Fruit fly (Drosophila melanogaster) whole organism, wandering third instar larva: ENCODE results near the gene CG32388.

Experiments
- Abd-B ChIP-seq: fragments of >200 bp; optimal IDR thresholded peaks from 2 replicates; lab custom pipeline; 2017; ENCODE audit warnings: missing biosample characterization, missing genetic modification characterization
- Dif ChIP-seq: fragments of 200-275, 200-300 bp; sonication (Bioruptor generic); optimal IDR thresholded peaks from 2 replicates; lab custom pipeline; 2018; ENCODE audit warnings: missing biosample characterization, missing genetic modification characterization; ENCODE audit not compliant: partially characterized antibody
- HLH106 ChIP-seq: fragments of 200-800 bp; optimal IDR thresholded peaks from 3 replicates; lab custom pipeline; 2019; ENCODE audit warnings: missing biosample characterization, mild to moderate bottlenecking, missing genetic modification characterization, moderate library complexity
- Hnf4 ChIP-seq: fragments of 200-800 bp; sonication (Bioruptor generic); optimal IDR thresholded peaks from 2 replicates; lab custom pipeline; 2016; ENCODE audit warnings: missing biosample characterization, mild to moderate bottlenecking, missing genetic modification characterization
- Hr78 ChIP-seq: fragments of >200 bp; optimal IDR thresholded peaks from 2 replicates; lab custom pipeline; 2017; ENCODE audit warnings: missing biosample characterization, missing genetic modification characterization
- Myc ChIP-seq: fragments of >200 bp; optimal IDR thresholded peaks from 2 replicates; lab custom pipeline; 2017
- brk ChIP-seq: fragments of 200-800 bp; sonication (Bioruptor generic); optimal IDR thresholded peaks from 2 replicates; lab custom pipeline; 2016; ENCODE audit warnings: missing biosample characterization, mild to moderate bottlenecking, missing genetic modification characterization
- dsf ChIP-seq: sonication (Bioruptor generic); optimal IDR thresholded peaks from 2 replicates; lab custom pipeline; 2016; ENCODE audit warnings: missing biosample characterization, missing genetic modification characterization, borderline replicate concordance
- fru ChIP-seq: fragments of 200-800 bp; sonication (Bioruptor generic); optimal IDR thresholded peaks from 3 replicates; lab custom pipeline; 2016; ENCODE audit warnings: missing biosample characterization, mild to moderate bottlenecking, missing genetic modification characterization
- jim ChIP-seq: fragments of 175-275, 200-325 bp; sonication (Bioruptor generic); optimal IDR thresholded peaks from 2 replicates; lab custom pipeline; 2016; ENCODE audit warnings: missing biosample characterization, mild to moderate bottlenecking, missing genetic modification characterization
- pan ChIP-seq: fragments of >200 bp; optimal IDR thresholded peaks from 2 replicates; lab custom pipeline; 2017
- psq ChIP-seq: fragments of 200-800 bp; sonication (Bioruptor generic); optimal IDR thresholded peaks from 3 replicates; lab custom pipeline; 2017; ENCODE audit warnings: missing biosample characterization, mild to moderate bottlenecking, missing genetic modification characterization, moderate library complexity
- usp ChIP-seq: fragments of >200 bp; optimal IDR thresholded peaks from 2 replicates; lab custom pipeline; 2017; ENCODE audit warnings: missing biosample characterization, missing genetic modification characterization

- no peak for TF ChIP-seq jim (GFP tag; lab: Kevin White, UChicago)
- TF ChIP-seq Hnf4 (GFP tag; lab: Kevin White, UChicago): no peak
- TF ChIP-seq brk (GFP tag; lab: Kevin White, UChicago): no peak
- TF ChIP-seq pan (lab: Kevin White, UChicago): no peak
- TF ChIP-seq usp (GFP tag; lab: Kevin White, UChicago): no peak
- no peak for TF ChIP-seq Dif
- no peak for TF ChIP-seq Myc (lab: Kevin White, UChicago)
- TF ChIP-seq dsf (GFP tag; lab: Kevin White, UChicago): no peak
- no peak for TF ChIP-seq Abd-B (GFP tag; lab: Kevin White, UChicago)
- no peak for TF ChIP-seq fru (GFP tag; lab: Kevin White, UChicago)
- TF ChIP-seq psq (GFP tag; lab: Kevin White, UChicago): no peak
- no peak for TF ChIP-seq HLH106 (tag; lab: Kevin White, UChicago)
- no peak for TF ChIP-seq Hr78 (GFP tag; lab: Kevin White, UChicago)
Measured at dm6 chr3L:6978030-6978683, 6.2 kb downstream of the CG32388 start.
